Worm (Caenorhabditis elegans): ENCODE measurements around the gene F41C6.4.

The F41C6.4 gene

DNA sequence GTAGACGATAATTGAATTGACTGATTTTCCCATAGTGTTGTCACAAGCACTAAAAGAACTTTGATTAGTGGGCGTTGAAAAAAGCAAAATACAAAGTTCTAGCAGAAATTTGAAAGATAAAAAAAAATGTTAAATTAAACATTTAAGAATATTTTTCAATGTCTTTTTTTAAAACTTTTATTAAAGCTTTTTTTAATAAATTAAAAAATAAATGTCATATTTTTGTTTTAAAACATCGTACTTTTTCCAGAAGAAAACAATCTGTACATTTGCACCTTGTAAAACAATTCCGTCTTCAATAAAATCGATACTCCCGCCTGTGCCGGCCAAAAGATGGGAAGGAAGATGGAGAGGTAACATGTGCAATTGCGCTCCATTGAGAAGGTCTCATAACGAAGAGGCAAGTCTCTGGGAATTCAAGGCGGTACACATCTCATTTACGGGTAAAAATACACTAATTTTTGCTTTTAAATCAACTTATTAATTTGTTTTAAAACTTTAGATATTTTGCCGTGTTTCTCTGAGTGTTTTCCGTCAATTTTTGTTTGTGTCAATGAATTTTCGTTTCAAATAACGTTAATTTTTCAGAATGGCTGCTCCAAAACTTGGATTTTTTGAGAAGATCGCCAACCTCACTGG is 33.8 kb downstream of the F41C6.4 start, which contains the start of the genes glr-6 and asg-2:
TSS of gene glr-6 (minus strand) at position 51 of the 639 bp plus-strand sequence.
TSS of gene asg-2 (plus strand) at position 589 of the 639 bp plus-strand sequence.
- TF ChIP-seq zip-8 (tag; optimal IDR thresholded peaks at IDR 0.05): no peak
- no peak for TF ChIP-seq ceh-83 (GFP tag; optimal IDR thresholded peaks at IDR 0.05)
- no peak for TF ChIP-seq elt-1 (tag; optimal IDR thresholded peaks at IDR 0.05; ENCODE audit: borderline replicate concordance, insufficient read depth)
- no peak for TF ChIP-seq flh-1 (GFP tag; optimal IDR thresholded peaks at IDR 0.05)
- peak; percentile 18 for TF ChIP-seq lin-13 (tag; optimal IDR thresholded peaks at IDR 0.05)
- no peak for TF ChIP-seq sem-2 (GFP tag; optimal IDR thresholded peaks at IDR 0.05)
- peak; percentile 10 for TF ChIP-seq sptf-1 (tag; optimal IDR thresholded peaks at IDR 0.05)
- no peak for TF ChIP-seq unc-39 (tag; optimal IDR thresholded peaks at IDR 0.05)
- no peak for TF ChIP-seq drap-1 (GFP tag; optimal IDR thresholded peaks at IDR 0.05)
- TF ChIP-seq ztf-11 (tag; optimal IDR thresholded peaks at IDR 0.05): peak; percentile 42
- TF ChIP-seq M03D4.4 (tag; optimal IDR thresholded peaks at IDR 0.05): no peak
- TF ChIP-seq lin-32 (GFP tag; optimal IDR thresholded peaks at IDR 0.05): no peak
- TF ChIP-seq unc-120 (tag; optimal IDR thresholded peaks at IDR 0.05; ENCODE audit: poor library complexity, severe bottlenecking): no peak
- peak; percentile 96 for TF ChIP-seq mep-1 (tag; optimal IDR thresholded peaks at IDR 0.05)
- TF ChIP-seq lsy-2 (tag; optimal IDR thresholded peaks at IDR 0.05): peak; percentile 60
- no peak for TF ChIP-seq blmp-1 (tag; optimal IDR thresholded peaks at IDR 0.05)
- TF ChIP-seq nhr-12 (tag; optimal IDR thresholded peaks at IDR 0.05): no peak
- TF ChIP-seq mab-5 (tag; optimal IDR thresholded peaks at IDR 0.05): no peak
- TF ChIP-seq cnd-1 (tag; optimal IDR thresholded peaks at IDR 0.05): no peak
- TF ChIP-seq nhr-237 (tag; optimal IDR thresholded peaks at IDR 0.05): peak; percentile 70
- no peak for TF ChIP-seq ham-2 (GFP tag; optimal IDR thresholded peaks at IDR 0.05)
- TF ChIP-seq ceh-43 (GFP tag; optimal IDR thresholded peaks at IDR 0.05): no peak
- no peak for TF ChIP-seq nhr-76 (tag; optimal IDR thresholded peaks at IDR 0.05)
- peak; percentile 59 for TF ChIP-seq ces-1 (GFP tag; optimal IDR thresholded peaks at IDR 0.05)
- no peak for TF ChIP-seq bed-3 (GFP tag; optimal IDR thresholded peaks at IDR 0.05)
- TF ChIP-seq pha-4 (tag; optimal IDR thresholded peaks at IDR 0.05): peak; percentile 32
- peak; percentile 24 for TF ChIP-seq hlh-1 (tag; optimal IDR thresholded peaks at IDR 0.05)
- TF ChIP-seq nhr-2 (tag; optimal IDR thresholded peaks at IDR 0.05): peak; percentile 25
- peak; percentile 21 for TF ChIP-seq unc-62 (GFP tag; optimal IDR thresholded peaks at IDR 0.05)
- no peak for TF ChIP-seq elt-3 (tag; optimal IDR thresholded peaks at IDR 0.05)
- TF ChIP-seq nhr-28 (tag; optimal IDR thresholded peaks at IDR 0.05): no peak
- no peak for TF ChIP-seq mls-2 (tag; optimal IDR thresholded peaks at IDR 0.05)
- no peak for TF ChIP-seq tbx-8 (GFP tag; optimal IDR thresholded peaks at IDR 0.05)
- TF ChIP-seq ceh-39 (tag; optimal IDR thresholded peaks at IDR 0.05): peak; percentile 62
- no peak for TF ChIP-seq snpc-4 (tag; optimal IDR thresholded peaks at IDR 0.05)

DNA sequence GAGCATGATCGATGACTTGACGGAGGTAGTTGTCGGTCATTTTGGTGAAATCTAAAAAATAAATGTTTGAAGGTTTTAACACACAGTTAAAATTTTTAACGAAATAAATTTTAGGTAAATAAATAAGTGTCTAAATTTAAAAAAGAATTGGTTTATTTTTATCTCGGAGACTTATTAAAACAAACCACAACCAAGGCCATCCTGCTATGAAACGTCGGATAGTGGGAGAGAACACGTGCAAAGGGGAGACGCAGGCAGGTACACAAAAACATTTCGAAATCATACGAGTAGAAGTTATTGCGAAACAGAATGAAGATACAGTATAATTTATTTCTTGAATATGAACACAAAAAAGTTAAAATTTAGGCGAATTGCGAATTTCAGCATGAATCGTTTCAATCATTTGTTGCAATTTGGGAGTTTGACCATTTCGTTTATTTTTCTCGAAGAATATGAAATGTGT is 38.5 kb downstream of the F41C6.4 start, which contains the start of gene F41B4.3:
TSS of gene F41B4.3 (minus strand) at position 51 of the 463 bp plus-strand sequence.
- TF ChIP-seq sem-2 (GFP tag; optimal IDR thresholded peaks at IDR 0.05): no peak
- TF ChIP-seq ceh-39 (tag; optimal IDR thresholded peaks at IDR 0.05): no peak
- no peak for TF ChIP-seq ztf-11 (tag; optimal IDR thresholded peaks at IDR 0.05)
- no peak for TF ChIP-seq zip-8 (tag; optimal IDR thresholded peaks at IDR 0.05)
- TF ChIP-seq ceh-43 (GFP tag; optimal IDR thresholded peaks at IDR 0.05): no peak

DNA sequence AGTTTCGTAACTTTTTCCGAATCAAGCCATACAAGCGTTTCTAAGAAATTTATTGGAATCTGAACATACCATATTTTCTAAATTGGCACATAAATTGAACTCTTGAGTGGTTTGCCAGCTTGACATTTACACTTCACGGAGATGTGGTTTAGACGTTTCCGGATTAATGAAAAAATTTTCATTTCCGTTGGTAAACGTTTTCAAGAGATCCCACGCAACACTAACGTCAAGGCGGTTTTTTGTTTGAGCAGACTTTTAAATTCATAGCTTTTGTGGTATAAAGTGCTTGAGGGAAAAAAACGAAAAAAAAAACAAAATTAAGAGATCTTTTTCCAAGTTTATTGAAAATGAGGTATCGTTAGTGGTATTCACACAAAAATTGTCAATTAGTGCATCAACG is 39.5 kb downstream of the F41C6.4 start, which contains the start of gene F41B4.2:
TSS of gene F41B4.2 (minus strand) at position 101 of the 400 bp plus-strand sequence.
- TF ChIP-seq unc-120 (tag; optimal IDR thresholded peaks at IDR 0.05; ENCODE audit: poor library complexity, severe bottlenecking) (no peak), pha-4 (tag; optimal IDR thresholded peaks at IDR 0.05) (no peak), ceh-83 (GFP tag; optimal IDR thresholded peaks at IDR 0.05) (no peak), tbx-8 (GFP tag; optimal IDR thresholded peaks at IDR 0.05) (no peak), lin-32 (GFP tag; optimal IDR thresholded peaks at IDR 0.05) (no peak), cnd-1 (tag; optimal IDR thresholded peaks at IDR 0.05) (no peak), lin-13 (tag; optimal IDR thresholded peaks at IDR 0.05) (no peak), nhr-12 (tag; optimal IDR thresholded peaks at IDR 0.05) (no peak), mls-2 (tag; optimal IDR thresholded peaks at IDR 0.05) (no peak), lsy-2 (tag; optimal IDR thresholded peaks at IDR 0.05) (no peak), ztf-11 (tag; optimal IDR thresholded peaks at IDR 0.05) (no peak), sptf-1 (tag; optimal IDR thresholded peaks at IDR 0.05) (no peak), blmp-1 (tag; optimal IDR thresholded peaks at IDR 0.05) (no peak), drap-1 (GFP tag; optimal IDR thresholded peaks at IDR 0.05) (no peak), ceh-39 (tag; optimal IDR thresholded peaks at IDR 0.05) (no peak), mab-5 (tag; optimal IDR thresholded peaks at IDR 0.05) (no peak), hlh-1 (tag; optimal IDR thresholded peaks at IDR 0.05) (no peak), unc-39 (tag; optimal IDR thresholded peaks at IDR 0.05) (no peak), mep-1 (tag; optimal IDR thresholded peaks at IDR 0.05) (no peak)

Data from whole organism, mixed stage, embryonic.